Worm (Caenorhabditis elegans) whole organism, early embryonic: ENCODE results near the gene acl-9.

Experiments used
- B0310.2 ChIP-seq: sonication (generic microtip); optimal IDR thresholded peaks from 2 replicates; lab custom pipeline; 2016; ENCODE audit warnings: mild to moderate bottlenecking, missing genetic modification characterization, missing compliant biosample characterization
- ama-1 ChIP-seq: fragments of 150-350 bp; optimal IDR thresholded peaks from 2 replicates; lab custom pipeline; 2014
- ceh-13 ChIP-seq: fragments of 200-800 bp; sonication (Bioruptor generic); optimal IDR thresholded peaks from 2 replicates; lab custom pipeline; 2018; ENCODE audit warnings: mild to moderate bottlenecking, missing genetic modification characterization, missing compliant biosample characterization
- ceh-36 ChIP-seq: sonication (generic microtip); optimal IDR thresholded peaks from 2 replicates; lab custom pipeline; 2016; ENCODE audit warnings: missing genetic modification characterization, inconsistent platforms, missing compliant biosample characterization
- ets-7 ChIP-seq: sonication (generic microtip); optimal IDR thresholded peaks from 2 replicates; lab custom pipeline; 2016; ENCODE audit warnings: missing genotype, missing genetic modification characterization, missing compliant biosample characterization
- flt-1 ChIP-seq: fragments of 200-800 bp; sonication (Bioruptor generic); IDR thresholded peaks from 2 replicates; pipeline ENCODE4 v1.3.6; 2022; ENCODE audit warnings: missing genetic modification characterization, missing compliant biosample characterization
- hmbx-1 ChIP-seq: sonication (generic microtip); optimal IDR thresholded peaks from 2 replicates; lab custom pipeline; 2016; ENCODE audit warnings: mild to moderate bottlenecking, missing genetic modification characterization, missing compliant biosample characterization
- pes-1 ChIP-seq: fragments of 200-800 bp; sonication (Bioruptor generic); IDR thresholded peaks from 2 replicates; pipeline ENCODE4 v1.3.6; 2022; ENCODE audit warnings: missing genetic modification reagents, missing genetic modification characterization, missing compliant biosample characterization
- tbx-11 ChIP-seq: fragments of 200-800 bp; sonication (Bioruptor generic); IDR thresholded peaks from 2 replicates; pipeline ENCODE4 v1.3.6; 2022; ENCODE audit warnings: missing genetic modification characterization, missing compliant biosample characterization
- tra-4 ChIP-seq: sonication (generic microtip); optimal IDR thresholded peaks from 2 replicates; lab custom pipeline; 2017; ENCODE audit warnings: missing genetic modification characterization, missing compliant biosample characterization

- TF ChIP-seq ceh-13 = no peak
- TF ChIP-seq tra-4 (tag; lab: Kevin White, UChicago) = no peak
- TF ChIP-seq ama-1 = no peak
- no peak for TF ChIP-seq flt-1 (GFP tag; lab: Robert Waterston, UW)
- TF ChIP-seq pes-1 (GFP tag; lab: Robert Waterston, UW) = no peak
- TF ChIP-seq ceh-36 = no peak
- no peak for TF ChIP-seq hmbx-1
- TF ChIP-seq ets-7 (tag; lab: Kevin White, UChicago) = no peak
- no peak for TF ChIP-seq tbx-11 (GFP tag; lab: Robert Waterston, UW)
- no peak for TF ChIP-seq B0310.2 (tag; lab: Kevin White, UChicago)
These were observed 23.1 kb upstream of the acl-9 start, which contains the start of gene alh-4 for ce11 chrV:6429870-6430339.
